Worm (Caenorhabditis elegans): ENCODE results near the gene rft-1.

The rft-1 gene

ce11 chrV:4428202-4428601 lies 14.8 kb downstream of the rft-1 start, which contains the start of gene Y47D7A.11:
Gene Y47D7A.11, minus strand, starts transcription at chrV:4428302.
- TF ChIP-seq nhr-85 (tag) (no peak), zip-4 (GFP tag; optimal IDR thresholded peaks at IDR 0.05) (no peak), lin-13 (GFP tag; optimal IDR thresholded peaks at IDR 0.05) (no peak), elt-2 (tag; optimal IDR thresholded peaks at IDR 0.05) (no peak), nhr-90 (tag; optimal IDR thresholded peaks at IDR 0.05; ENCODE audit: poor library complexity) (no peak), ztf-11 (tag; optimal IDR thresholded peaks at IDR 0.05) (no peak), snu-23 (GFP tag; optimal IDR thresholded peaks at IDR 0.05) (no peak), fkh-8 (tag; optimal IDR thresholded peaks at IDR 0.05) (no peak), C34B4.2 (tag; optimal IDR thresholded peaks at IDR 0.05) (no peak), ets-5 (GFP tag; IDR thresholded peaks at IDR 0.05) (no peak), lin-35 (GFP tag; optimal IDR thresholded peaks at IDR 0.05) (no peak), unc-30 (tag; optimal IDR thresholded peaks at IDR 0.05) (no peak), hpl-2 (GFP tag; optimal IDR thresholded peaks at IDR 0.05) (no peak), efl-3 (GFP tag; optimal IDR thresholded peaks at IDR 0.05) (no peak), lir-3 (tag; optimal IDR thresholded peaks at IDR 0.05; ENCODE audit: poor library complexity) (no peak), irx-1 (tag; optimal IDR thresholded peaks at IDR 0.05) (no peak)

DNA sequence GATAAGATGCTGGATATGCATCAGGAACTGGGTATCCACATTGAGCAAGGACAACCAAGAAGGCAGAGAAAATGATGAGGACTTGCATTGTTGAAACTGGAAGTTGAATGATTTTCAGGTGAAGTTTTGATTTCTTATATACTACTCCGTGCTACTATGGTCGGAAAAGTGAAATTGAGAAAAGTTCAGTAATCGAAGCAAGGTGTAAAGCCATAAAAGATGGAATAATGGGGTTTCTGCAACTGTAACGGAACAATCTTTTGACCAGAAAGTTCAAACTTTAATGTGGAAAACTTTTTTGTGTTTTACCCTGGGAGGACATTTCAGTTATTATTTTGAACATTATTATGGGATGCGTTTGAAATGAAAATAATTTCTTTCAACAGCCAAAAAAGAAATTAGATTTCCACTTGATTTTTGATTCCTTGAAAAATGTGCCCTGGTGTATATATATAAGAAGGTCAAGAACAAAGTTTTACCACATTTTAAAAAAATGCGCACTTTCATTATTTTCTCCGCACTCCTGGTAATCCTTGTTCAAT lies 19.1 kb downstream of the rft-1 start, which contains the start of the genes Y47D7A.9 and Y47D7A.19:
TSS of gene Y47D7A.9 (minus strand) at position 101 of the 542 bp plus-strand sequence.
TSS of gene Y47D7A.19 (plus strand) at position 492 of the 542 bp plus-strand sequence.
- TF ChIP-seq mdl-1 (tag; optimal IDR thresholded peaks at IDR 0.05) (no peak), pag-3 (tag; optimal IDR thresholded peaks at IDR 0.05; ENCODE audit: borderline replicate concordance, insufficient read depth) (no peak), Y116A8C.19 (tag; optimal IDR thresholded peaks at IDR 0.05; ENCODE audit: borderline replicate concordance) (no peak), pax-3 (tag; optimal IDR thresholded peaks at IDR 0.05) (no peak), fkh-10 (GFP tag; optimal IDR thresholded peaks at IDR 0.05) (no peak), unc-130 (tag; optimal IDR thresholded peaks at IDR 0.05) (no peak), lin-14 (GFP tag; optimal IDR thresholded peaks at IDR 0.05) (no peak), ces-1 (GFP tag; optimal IDR thresholded peaks at IDR 0.05) (no peak), lin-35 (GFP tag; optimal IDR thresholded peaks at IDR 0.05) (no peak), sptf-1 (tag; optimal IDR thresholded peaks at IDR 0.05) (no peak), unc-86 (tag; optimal IDR thresholded peaks at IDR 0.05) (no peak), nhr-76 (tag; optimal IDR thresholded peaks at IDR 0.05) (no peak), tlp-1 (tag; optimal IDR thresholded peaks at IDR 0.05) (no peak), unc-30 (tag; optimal IDR thresholded peaks at IDR 0.05) (no peak), ztf-11 (tag; optimal IDR thresholded peaks at IDR 0.05) (no peak), irx-1 (tag; optimal IDR thresholded peaks at IDR 0.05) (no peak), alr-1 (tag; optimal IDR thresholded peaks at IDR 0.05; ENCODE audit: borderline replicate concordance) (no peak), rnt-1 (tag; optimal IDR thresholded peaks at IDR 0.05) (no peak), vab-15 (tag; optimal IDR thresholded peaks at IDR 0.05) (no peak)

ce11 chrV:4423087-4423486 lies 19.9 kb downstream of the rft-1 start:
- TF ChIP-seq ztf-11 (tag; optimal IDR thresholded peaks at IDR 0.05) (no peak), nhr-76 (tag; optimal IDR thresholded peaks at IDR 0.05) (no peak), efl-1 (optimal IDR thresholded peaks at IDR 0.05) (no peak), efl-1 (GFP tag; optimal IDR thresholded peaks at IDR 0.05 in 1 of 2) (no peak), fkh-8 (tag; optimal IDR thresholded peaks at IDR 0.05) (no peak), lin-14 (GFP tag; optimal IDR thresholded peaks at IDR 0.05) (no peak), tlp-1 (tag; optimal IDR thresholded peaks at IDR 0.05) (no peak), vab-15 (tag; optimal IDR thresholded peaks at IDR 0.05) (no peak), unc-86 (tag; optimal IDR thresholded peaks at IDR 0.05) (no peak), rnt-1 (tag; optimal IDR thresholded peaks at IDR 0.05) (no peak), sox-4 (tag; optimal IDR thresholded peaks at IDR 0.05) (no peak), nhr-28 (tag; optimal IDR thresholded peaks at IDR 0.05) (no peak), nhr-11 (tag; optimal IDR thresholded peaks at IDR 0.05) (no peak), mep-1 (tag; optimal IDR thresholded peaks at IDR 0.05) (no peak), tbx-2 (tag; optimal IDR thresholded peaks at IDR 0.05) (no peak), C16A3.4 (tag; optimal IDR thresholded peaks at IDR 0.05) (no peak), aly-2 (tag; optimal IDR thresholded peaks at IDR 0.05) (no peak)
